Fruit fly (Drosophila melanogaster): ENCODE data around the gene Cpr78Cc.
A peak's percentile ranks its signal among the peaks of the same experiment; 100 is the strongest.

The Cpr78Cc gene

dm6 chr3L:21347197-21347831 is 46.9 kb downstream of the Cpr78Cc start (continued):
- TF ChIP-seq Sry-β (GFP tag; optimal IDR thresholded peaks at IDR 0.05) (peak; percentile 4), CG10431 (GFP tag; optimal IDR thresholded peaks at IDR 0.05) (no peak), wek (GFP tag; optimal IDR thresholded peaks at IDR 0.05) (no peak), CG7987 (GFP tag; optimal IDR thresholded peaks at IDR 0.05) (no peak), insv (GFP tag; optimal IDR thresholded peaks at IDR 0.05) (no peak), kah (GFP tag; optimal IDR thresholded peaks at IDR 0.05) (no peak), CG14667 (GFP tag; IDR thresholded peaks at IDR 0.05) (peak; percentile 25; the same call in 1 of the 2 replicates), emc (GFP tag; optimal IDR thresholded peaks at IDR 0.05) (peak; percentile 7), pho (GFP tag; optimal IDR thresholded peaks at IDR 0.05) (peak; percentile 3), cato (GFP tag; optimal IDR thresholded peaks at IDR 0.05; ENCODE audit: borderline replicate concordance) (peak; percentile 29), tap (tag; optimal IDR thresholded peaks at IDR 0.05) (peak; percentile 44), Camta (GFP tag; optimal IDR thresholded peaks at IDR 0.05) (peak; percentile 45), Gsc (GFP tag; IDR thresholded peaks at IDR 0.05) (no peak), exex (tag; optimal IDR thresholded peaks at IDR 0.05) (no peak), CHES-1-like (GFP tag; optimal IDR thresholded peaks at IDR 0.05) (no peak), phol (tag; optimal IDR thresholded peaks at IDR 0.05) (peak; percentile 52), CG1792 (GFP tag; optimal IDR thresholded peaks at IDR 0.05) (no peak), pzg (GFP tag; optimal IDR thresholded peaks at IDR 0.05) (no peak), Doc3 (GFP tag; IDR thresholded peaks at IDR 0.05; ENCODE audit: partially characterized antibody) (no peak), CG8924 (tag; optimal IDR thresholded peaks at IDR 0.05) (peak; percentile 23), stc (GFP tag; IDR thresholded peaks at IDR 0.05) (no peak), dimm (GFP tag; IDR thresholded peaks at IDR 0.05) (no peak), CG6765 (GFP tag; optimal IDR thresholded peaks at IDR 0.05) (no peak), inv (GFP tag; IDR thresholded peaks at IDR 0.05; ENCODE audit: partially characterized antibody) (no peak), Oli (tag; optimal IDR thresholded peaks at IDR 0.05) (peak; percentile 63), CG14860 (GFP tag; IDR thresholded peaks at IDR 0.05; ENCODE audit: partially characterized antibody) (no peak), jing (GFP tag; optimal IDR thresholded peaks at IDR 0.05) (no peak), CG13296 (GFP tag; optimal IDR thresholded peaks at IDR 0.05) (peak; percentile 15), CG11085 (GFP tag; IDR thresholded peaks at IDR 0.05) (no peak), CG31441 (GFP tag; IDR thresholded peaks at IDR 0.05) (peak; percentile 62), chn (GFP tag; optimal IDR thresholded peaks at IDR 0.05) (peak; percentile 54), vfl (GFP tag; optimal IDR thresholded peaks at IDR 0.05) (peak; percentile 6), CG32772 (GFP tag; IDR thresholded peaks at IDR 0.05) (no peak), CG18262 (tag; optimal IDR thresholded peaks at IDR 0.05) (peak; percentile 70), CG12104 (GFP tag; optimal IDR thresholded peaks at IDR 0.05) (peak; percentile 46), repo (GFP tag; optimal IDR thresholded peaks at IDR 0.05) (no peak), al (GFP tag; IDR thresholded peaks at IDR 0.05) (no peak), CG11093 (GFP tag; IDR thresholded peaks at IDR 0.05) (no peak), wor (GFP tag; IDR thresholded peaks at IDR 0.05) (peak; percentile 19; the same call in 1 of the 2 replicates), nerfin-2 (GFP tag; IDR thresholded peaks at IDR 0.05; ENCODE audit: partially characterized antibody) (no peak), kay (GFP tag; optimal IDR thresholded peaks at IDR 0.05) (no peak), fd102C (GFP tag; optimal IDR thresholded peaks at IDR 0.05) (peak; percentile 5), Bgb (GFP tag; IDR thresholded peaks at IDR 0.05; ENCODE audit: partially characterized antibody) (no peak), ham (GFP tag; IDR thresholded peaks at IDR 0.05) (no peak), ab (GFP tag; optimal IDR thresholded peaks at IDR 0.05) (no peak), CG12942 (GFP tag; optimal IDR thresholded peaks at IDR 0.05) (peak; percentile 58), Asciz (GFP tag; optimal IDR thresholded peaks at IDR 0.05) (peak; percentile 74), Sox102F (GFP tag; optimal IDR thresholded peaks at IDR 0.05) (peak; percentile 63), CG3847 (GFP tag; IDR thresholded peaks at IDR 0.05) (no peak; the same call in 1 of the 2 replicates), toy (GFP tag; IDR thresholded peaks at IDR 0.05) (no peak)
